Worm (Caenorhabditis elegans): ENCODE measurements around the gene C56E6.4.

Gene C56E6.4

ce11 chrII:6491817-6492452 lies 36.6 kb downstream of the C56E6.4 start, which contains the start of the genes T28D9.11 and T28D9.1:
TSS of gene T28D9.11 (minus strand) at chrII:6491993.
TSS of gene T28D9.1 (plus strand) at chrII:6492402.
- peak; percentile 24 for TF ChIP-seq aly-1 (tag; optimal IDR thresholded peaks at IDR 0.05)
- no peak for TF ChIP-seq ama-1 (optimal IDR thresholded peaks at IDR 0.05)
- TF ChIP-seq tbx-37 (GFP tag; conservative IDR thresholded peaks at IDR 0.05) = peak; percentile 39; the same call in 1 of the 2 replicates
- no peak for TF ChIP-seq tbx-11 (GFP tag; IDR thresholded peaks at IDR 0.05)
- peak; percentile 80 for TF ChIP-seq hmg-4 (GFP tag; optimal IDR thresholded peaks at IDR 0.05)
- no peak for TF ChIP-seq ets-7 (tag; optimal IDR thresholded peaks at IDR 0.05)
- TF ChIP-seq hmbx-1 (tag; optimal IDR thresholded peaks at IDR 0.05) = no peak
- TF ChIP-seq pes-1 (GFP tag; IDR thresholded peaks at IDR 0.05) = peak; percentile 60; the same call in 1 of the 2 replicates
- peak; percentile 72 for TF ChIP-seq B0310.2 (tag; optimal IDR thresholded peaks at IDR 0.05)
- TF ChIP-seq tra-4 (tag; optimal IDR thresholded peaks at IDR 0.05) = no peak
- TF ChIP-seq ceh-13 (GFP tag; optimal IDR thresholded peaks at IDR 0.05) = no peak
- TF ChIP-seq F13C5.2 (tag; optimal IDR thresholded peaks at IDR 0.05) = no peak
- TF ChIP-seq hnd-1 (tag; optimal IDR thresholded peaks at IDR 0.05) = no peak
- TF ChIP-seq scrt-1 (GFP tag; IDR thresholded peaks at IDR 0.05) = 0 out of 2 replicates have a peak, but pooled peaks have one; percentile 59
- peak; percentile 33; the same call in 1 of the 2 replicates for TF ChIP-seq flt-1 (GFP tag; IDR thresholded peaks at IDR 0.05)
- no peak for TF ChIP-seq ceh-36 (tag; optimal IDR thresholded peaks at IDR 0.05)
- no peak for TF ChIP-seq sea-1 (GFP tag; conservative IDR thresholded peaks at IDR 0.05)

ce11 chrII:6491187-6491586 lies 37.3 kb downstream of the C56E6.4 start:
- TF ChIP-seq pes-1 (GFP tag; IDR thresholded peaks at IDR 0.05) (no peak), F13C5.2 (tag; optimal IDR thresholded peaks at IDR 0.05) (no peak), ceh-13 (GFP tag; optimal IDR thresholded peaks at IDR 0.05) (no peak), flt-1 (GFP tag; IDR thresholded peaks at IDR 0.05) (no peak), hmg-4 (GFP tag; optimal IDR thresholded peaks at IDR 0.05) (no peak), sea-1 (GFP tag; conservative IDR thresholded peaks at IDR 0.05) (no peak), ceh-36 (tag; optimal IDR thresholded peaks at IDR 0.05) (no peak), ets-7 (tag; optimal IDR thresholded peaks at IDR 0.05) (no peak), tbx-11 (GFP tag; IDR thresholded peaks at IDR 0.05) (no peak), scrt-1 (GFP tag; IDR thresholded peaks at IDR 0.05) (no peak), hmbx-1 (tag; optimal IDR thresholded peaks at IDR 0.05) (no peak), tra-4 (tag; optimal IDR thresholded peaks at IDR 0.05) (no peak), aly-1 (tag; optimal IDR thresholded peaks at IDR 0.05) (no peak), B0310.2 (tag; optimal IDR thresholded peaks at IDR 0.05) (no peak), tbx-37 (GFP tag; conservative IDR thresholded peaks at IDR 0.05) (no peak), ama-1 (optimal IDR thresholded peaks at IDR 0.05) (no peak)

- no peak for TF ChIP-seq tbx-11 (GFP tag; IDR thresholded peaks at IDR 0.05)
- no peak for TF ChIP-seq F13C5.2 (tag; optimal IDR thresholded peaks at IDR 0.05)
- no peak for TF ChIP-seq ets-7 (tag; optimal IDR thresholded peaks at IDR 0.05)
Measured at ce11 chrII:6489711-6490184, 38.8 kb downstream of the C56E6.4 start, which contains the start of the genes snr-3 and rsp-5. TSS of gene snr-3 (minus strand) at chrII:6489761. TSS of gene rsp-5 (plus strand) at chrII:6490165.

ce11 chrII:6486344-6486743 lies 42.2 kb downstream of the C56E6.4 start:
- TF ChIP-seq hmg-4 (GFP tag; optimal IDR thresholded peaks at IDR 0.05) = no peak
- TF ChIP-seq ama-1 (optimal IDR thresholded peaks at IDR 0.05) = no peak
- no peak for TF ChIP-seq sea-1 (GFP tag; conservative IDR thresholded peaks at IDR 0.05)
- no peak for TF ChIP-seq tra-4 (tag; optimal IDR thresholded peaks at IDR 0.05)
- TF ChIP-seq ceh-36 (tag; optimal IDR thresholded peaks at IDR 0.05) = no peak
- TF ChIP-seq scrt-1 (GFP tag; IDR thresholded peaks at IDR 0.05) = no peak
- TF ChIP-seq ets-7 (tag; optimal IDR thresholded peaks at IDR 0.05) = no peak
- TF ChIP-seq flt-1 (GFP tag; IDR thresholded peaks at IDR 0.05) = no peak
- TF ChIP-seq aly-1 (tag; optimal IDR thresholded peaks at IDR 0.05) = no peak
- TF ChIP-seq ceh-13 (GFP tag; optimal IDR thresholded peaks at IDR 0.05) = no peak
- no peak for TF ChIP-seq tbx-11 (GFP tag; IDR thresholded peaks at IDR 0.05)
- TF ChIP-seq F13C5.2 (tag; optimal IDR thresholded peaks at IDR 0.05) = no peak
- no peak for TF ChIP-seq tbx-37 (GFP tag; conservative IDR thresholded peaks at IDR 0.05)
- no peak for TF ChIP-seq B0310.2 (tag; optimal IDR thresholded peaks at IDR 0.05)
- TF ChIP-seq hnd-1 (tag; optimal IDR thresholded peaks at IDR 0.05) = no peak
- TF ChIP-seq pes-1 (GFP tag; IDR thresholded peaks at IDR 0.05) = no peak

ce11 chrII:6484876-6485526 lies 43.5 kb downstream of the C56E6.4 start, which contains the start of the genes lido-16 and plpp-1.2:
TSS of gene lido-16 (minus strand) at chrII:6484976.
TSS of gene plpp-1.2 (plus strand) at chrII:6485476.
- TF ChIP-seq hnd-1 (tag; optimal IDR thresholded peaks at IDR 0.05) = no peak
- no peak for TF ChIP-seq ama-1 (optimal IDR thresholded peaks at IDR 0.05)
- no peak for TF ChIP-seq ceh-36 (tag; optimal IDR thresholded peaks at IDR 0.05)
- no peak for TF ChIP-seq tbx-11 (GFP tag; IDR thresholded peaks at IDR 0.05)
- no peak for TF ChIP-seq tbx-37 (GFP tag; conservative IDR thresholded peaks at IDR 0.05)
- TF ChIP-seq tra-4 (tag; optimal IDR thresholded peaks at IDR 0.05) = no peak
- no peak for TF ChIP-seq hmg-4 (GFP tag; optimal IDR thresholded peaks at IDR 0.05)
- no peak for TF ChIP-seq F13C5.2 (tag; optimal IDR thresholded peaks at IDR 0.05)
- no peak for TF ChIP-seq ceh-13 (GFP tag; optimal IDR thresholded peaks at IDR 0.05)
- TF ChIP-seq B0310.2 (tag; optimal IDR thresholded peaks at IDR 0.05) = no peak
- no peak for TF ChIP-seq flt-1 (GFP tag; IDR thresholded peaks at IDR 0.05)
- TF ChIP-seq hmbx-1 (tag; optimal IDR thresholded peaks at IDR 0.05) = no peak
- TF ChIP-seq aly-1 (tag; optimal IDR thresholded peaks at IDR 0.05) = no peak
- no peak for TF ChIP-seq scrt-1 (GFP tag; IDR thresholded peaks at IDR 0.05)
- TF ChIP-seq sea-1 (GFP tag; conservative IDR thresholded peaks at IDR 0.05) = no peak

ce11 chrII:6482762-6483161 lies 45.8 kb downstream of the C56E6.4 start:
- TF ChIP-seq ceh-13 (GFP tag; optimal IDR thresholded peaks at IDR 0.05) = no peak
- TF ChIP-seq flt-1 (GFP tag; IDR thresholded peaks at IDR 0.05) = no peak
- TF ChIP-seq tbx-37 (GFP tag; conservative IDR thresholded peaks at IDR 0.05) = no peak
- no peak for TF ChIP-seq scrt-1 (GFP tag; IDR thresholded peaks at IDR 0.05)
- TF ChIP-seq hmbx-1 (tag; optimal IDR thresholded peaks at IDR 0.05) = no peak
- TF ChIP-seq ets-7 (tag; optimal IDR thresholded peaks at IDR 0.05) = no peak
- TF ChIP-seq hmg-4 (GFP tag; optimal IDR thresholded peaks at IDR 0.05) = no peak
- TF ChIP-seq tbx-11 (GFP tag; IDR thresholded peaks at IDR 0.05) = no peak
- no peak for TF ChIP-seq tra-4 (tag; optimal IDR thresholded peaks at IDR 0.05)

Data from whole organism, early embryonic.